Worm (Caenorhabditis elegans): ENCODE measurements around the gene let-19.

DNA sequence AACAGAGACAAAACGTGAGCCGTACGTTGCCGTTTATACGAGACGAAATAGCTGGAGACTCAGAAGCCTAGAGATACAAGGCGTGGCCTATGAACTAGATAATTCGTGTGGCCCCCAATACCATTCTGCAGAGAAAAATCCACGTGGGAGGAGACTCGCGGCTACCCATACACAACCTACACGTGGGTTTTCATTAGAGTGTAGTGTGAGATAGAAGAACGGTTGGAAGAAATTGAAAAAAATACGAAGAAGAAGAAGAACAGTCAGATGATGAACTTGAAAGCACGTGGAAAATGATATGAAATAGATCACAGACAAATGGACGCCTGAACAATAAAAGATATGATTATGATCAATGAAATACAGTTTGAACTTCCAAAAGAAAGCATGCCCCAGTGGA lies 5.6 kb upstream of the let-19 start:
- TF ChIP-seq mdl-1 (tag; optimal IDR thresholded peaks at IDR 0.05): peak; percentile 35 to 69
- no peak for TF ChIP-seq lin-39 (tag; optimal IDR thresholded peaks at IDR 0.05)
- no peak for TF ChIP-seq C34F6.9 (tag; optimal IDR thresholded peaks at IDR 0.05)
- TF ChIP-seq nhr-11 (tag; optimal IDR thresholded peaks at IDR 0.05): no peak
- no peak for TF ChIP-seq mab-5 (tag; optimal IDR thresholded peaks at IDR 0.05)
- TF ChIP-seq zag-1 (tag; optimal IDR thresholded peaks at IDR 0.05): no peak
- TF ChIP-seq lsy-2 (tag; optimal IDR thresholded peaks at IDR 0.05): no peak
- no peak for TF ChIP-seq ZK546.5 (tag; optimal IDR thresholded peaks at IDR 0.05)
- TF ChIP-seq lin-11 (tag; optimal IDR thresholded peaks at IDR 0.05): no peak
- TF ChIP-seq ztf-4 (tag; optimal IDR thresholded peaks at IDR 0.05): no peak
- no peak for TF ChIP-seq mbf-1 (tag; optimal IDR thresholded peaks at IDR 0.05)
- TF ChIP-seq ceh-82 (tag; optimal IDR thresholded peaks at IDR 0.05): no peak
- no peak for TF ChIP-seq lin-13 (GFP tag; optimal IDR thresholded peaks at IDR 0.05)

Measured in whole organism, L2 larva.